Fruit fly (Drosophila melanogaster) whole organism, prepupa: Measurements from ENCODE around the gene Usp1.
A peak's percentile ranks its signal among the peaks of the same experiment; 100 is the strongest.

Source experiments
- Blimp-1 ChIP-seq: fragments of 200-800 bp; sonication (Bioruptor generic); optimal IDR thresholded peaks from 3 replicates; lab custom pipeline; 2017; ENCODE audit warnings: missing biosample characterization, missing genetic modification characterization, mild to moderate bottlenecking, moderate library complexity, missing genetic modification reagents
- CG10631 ChIP-seq: fragments of 200-800 bp; sonication (Bioruptor generic); optimal IDR thresholded peaks from 2 replicates; lab custom pipeline; 2016; ENCODE audit warnings: missing biosample characterization, missing genetic modification characterization
- CG10669 ChIP-seq: fragments of 200-800 bp; sonication (Bioruptor generic); optimal IDR thresholded peaks from 3 replicates; lab custom pipeline; 2018; ENCODE audit warnings: missing biosample characterization, mild to moderate bottlenecking, missing genetic modification characterization, moderate library complexity
- CG11294 ChIP-seq: fragments of 200-800 bp; sonication (Bioruptor generic); IDR thresholded peaks from 2 replicates; pipeline ENCODE4 v1.3.6; 2022; ENCODE audit warnings: missing biosample characterization, missing genetic modification characterization
- CG11762 ChIP-seq: fragments of 200-800 bp; sonication (Bioruptor generic); optimal IDR thresholded peaks from 3 replicates; lab custom pipeline; 2016; ENCODE audit warnings: missing biosample characterization, missing genetic modification characterization; ENCODE audit not compliant: insufficient read depth
- CG15336 ChIP-seq: fragments of 200-800 bp; sonication (Bioruptor generic); IDR thresholded peaks from 2 replicates; pipeline ENCODE4 v1.3.6; 2022; ENCODE audit warnings: missing biosample characterization, missing genetic modification characterization
- CG1621 ChIP-seq: fragments of 200-800 bp; sonication (Bioruptor generic); optimal IDR thresholded peaks from 3 replicates; lab custom pipeline; 2018; ENCODE audit warnings: missing biosample characterization, mild to moderate bottlenecking, missing genetic modification characterization
- CG16779 ChIP-seq: fragments of 200-800 bp; sonication (Bioruptor generic); optimal IDR thresholded peaks from 3 replicates; lab custom pipeline; 2017; ENCODE audit warnings: missing biosample characterization, mild to moderate bottlenecking, missing genetic modification characterization
- CG3919 ChIP-seq: fragments of 200-800 bp; sonication (Bioruptor generic); optimal IDR thresholded peaks from 3 replicates; lab custom pipeline; 2016; ENCODE audit warnings: missing biosample characterization, missing genetic modification characterization
- CG6163 ChIP-seq: fragments of 200-800 bp; sonication (Bioruptor generic); IDR thresholded peaks from 3 replicates; pipeline ENCODE4 v1.3.6; 2022; ENCODE audit warnings: missing biosample characterization, missing genetic modification characterization
- CG6276 ChIP-seq: fragments of 200-800 bp; sonication (Bioruptor generic); optimal IDR thresholded peaks from 2 replicates; lab custom pipeline; 2017; ENCODE audit warnings: missing biosample characterization, mild to moderate bottlenecking, missing genetic modification characterization
- CG6792 ChIP-seq: fragments of 200-800 bp; sonication (Bioruptor generic); optimal IDR thresholded peaks from 3 replicates; lab custom pipeline; 2016; ENCODE audit warnings: missing biosample characterization, missing genetic modification characterization
- CG6808 ChIP-seq: fragments of 200-800 bp; sonication (Bioruptor generic); optimal IDR thresholded peaks from 3 replicates; lab custom pipeline; 2017; ENCODE audit warnings: missing biosample characterization, missing genetic modification characterization, mild to moderate bottlenecking, moderate library complexity, missing genetic modification reagents
- CG7368 ChIP-seq: fragments of 200-800 bp; sonication (Bioruptor generic); optimal IDR thresholded peaks from 3 replicates; lab custom pipeline; 2016; ENCODE audit warnings: missing biosample characterization, missing genetic modification characterization
- CG8119 ChIP-seq: fragments of 200-800 bp; sonication (Bioruptor generic); IDR thresholded peaks from 3 replicates; pipeline ENCODE4 v1.3.6; 2022; ENCODE audit warnings: missing biosample characterization, missing genetic modification characterization
- Eip75B ChIP-seq: fragments of 200-800 bp; sonication (Bioruptor generic); optimal IDR thresholded peaks from 3 replicates; lab custom pipeline; 2016; ENCODE audit warnings: missing biosample characterization, missing genetic modification characterization
- Eip78C ChIP-seq: fragments of 200-800 bp; sonication (Bioruptor generic); peaks from one replicate; lab custom pipeline; 2016; ENCODE audit warnings: missing biosample characterization, missing genetic modification characterization
- Eip93F ChIP-seq: fragments of 200-800 bp; sonication (Bioruptor generic); optimal IDR thresholded peaks from 2 replicates; lab custom pipeline; 2016; ENCODE audit warnings: missing biosample characterization, mild to moderate bottlenecking, missing genetic modification characterization
- Gug ChIP-seq: fragments of 200-800 bp; sonication (Bioruptor generic); IDR thresholded peaks from 2 replicates; pipeline ENCODE4 v1.3.6; 2022; ENCODE audit warnings: missing biosample characterization, missing genetic modification characterization
- Hr38 ChIP-seq: sonication (Bioruptor generic); optimal IDR thresholded peaks from 2 replicates; lab custom pipeline; 2016; ENCODE audit warnings: missing biosample characterization, missing genetic modification characterization
- Hr39 ChIP-seq: fragments of 200-800 bp; sonication (Bioruptor generic); optimal IDR thresholded peaks from 2 replicates; lab custom pipeline; 2016; ENCODE audit warnings: missing biosample characterization, missing genetic modification characterization
- Lpt ChIP-seq: fragments of 200-800 bp; sonication (Bioruptor generic); optimal IDR thresholded peaks from 3 replicates; lab custom pipeline; 2016; ENCODE audit warnings: missing biosample characterization, missing genetic modification characterization
- Met ChIP-seq: fragments of 200-800 bp; sonication (Bioruptor generic); optimal IDR thresholded peaks from 3 replicates; lab custom pipeline; 2016; ENCODE audit warnings: missing biosample characterization, missing genetic modification characterization
- OdsH ChIP-seq: fragments of 200-800 bp; sonication (Bioruptor generic); optimal IDR thresholded peaks from 3 replicates; lab custom pipeline; 2016; ENCODE audit warnings: missing biosample characterization, missing genetic modification characterization
- Smox ChIP-seq: fragments of 200-800 bp; sonication (Bioruptor generic); optimal IDR thresholded peaks from 3 replicates; lab custom pipeline; 2016; ENCODE audit warnings: missing biosample characterization, missing genetic modification characterization
- Sox102F ChIP-seq: fragments of 200-800 bp; sonication (Bioruptor generic); optimal IDR thresholded peaks from 2 replicates; lab custom pipeline; 2016; ENCODE audit warnings: missing biosample characterization, mild to moderate bottlenecking, missing genetic modification characterization
- Sox15 ChIP-seq: fragments of 200-800 bp; sonication (Bioruptor generic); optimal IDR thresholded peaks from 3 replicates; lab custom pipeline; 2016; ENCODE audit warnings: missing biosample characterization, missing genetic modification characterization
- achi ChIP-seq: fragments of 200-800 bp; sonication (Bioruptor generic); optimal IDR thresholded peaks from 3 replicates; lab custom pipeline; 2016; ENCODE audit warnings: missing biosample characterization, missing genetic modification characterization
- cyc ChIP-seq: fragments of 200-800 bp; sonication (Bioruptor generic); optimal IDR thresholded peaks from 3 replicates; lab custom pipeline; 2016; ENCODE audit warnings: missing biosample characterization, missing genetic modification characterization
- dsx ChIP-seq: fragments of 200-800 bp; optimal IDR thresholded peaks from 3 replicates; lab custom pipeline; 2019; ENCODE audit warnings: missing biosample characterization, mild to moderate bottlenecking, missing genetic modification characterization, moderate library complexity; ENCODE audit not compliant: poor library complexity, severe bottlenecking
- eg ChIP-seq: fragments of 200-800 bp; sonication (Bioruptor generic); IDR thresholded peaks from 3 replicates; pipeline ENCODE4 v1.3.6; 2022; ENCODE audit warnings: missing biosample characterization, missing genetic modification characterization
- esn ChIP-seq: fragments of 200-800 bp; sonication (Bioruptor generic); optimal IDR thresholded peaks from 2 replicates; lab custom pipeline; 2016; ENCODE audit warnings: missing biosample characterization, mild to moderate bottlenecking, missing genetic modification characterization, moderate library complexity
- fd59A ChIP-seq: fragments of 200-800 bp; sonication (Bioruptor generic); optimal IDR thresholded peaks from 2 replicates; lab custom pipeline; 2017; ENCODE audit warnings: missing biosample characterization, mild to moderate bottlenecking, missing genetic modification characterization, missing genetic modification reagents
- fd85E ChIP-seq: fragments of 200-800 bp; sonication (Bioruptor generic); optimal IDR thresholded peaks from 3 replicates; lab custom pipeline; 2016; ENCODE audit warnings: missing biosample characterization, missing genetic modification characterization
- fkh ChIP-seq: fragments of 200-800 bp; sonication (Bioruptor generic); optimal IDR thresholded peaks from 3 replicates; lab custom pipeline; 2017; ENCODE audit warnings: missing biosample characterization, mild to moderate bottlenecking, missing genetic modification characterization, moderate library complexity
- lz ChIP-seq: fragments of 200-800 bp; sonication (Bioruptor generic); optimal IDR thresholded peaks from 3 replicates; lab custom pipeline; 2016; ENCODE audit warnings: missing biosample characterization, missing genetic modification characterization
- net ChIP-seq: fragments of 200-800 bp; sonication (Bioruptor generic); optimal IDR thresholded peaks from 3 replicates; lab custom pipeline; 2016; ENCODE audit warnings: missing biosample characterization, missing genetic modification characterization
- ss ChIP-seq, 2 experiments: fragments of 200-800 bp; sonication (Bioruptor generic); optimal IDR thresholded peaks; 2 replicates in 1 of 2; 3 replicates in 1 of 2; lab custom pipeline; 2017 to 2018; ENCODE audit warnings: mild to moderate bottlenecking in 2 of 2, missing biosample characterization in 2 of 2, missing genetic modification characterization in 2 of 2, moderate library complexity in 1 of 2
- svp ChIP-seq: fragments of 200-800 bp; sonication (Bioruptor generic); peaks from one replicate; lab custom pipeline; 2016; ENCODE audit warnings: missing biosample characterization, missing genetic modification characterization
- topi ChIP-seq: fragments of 200-800 bp; sonication (Bioruptor generic); optimal IDR thresholded peaks from 3 replicates; lab custom pipeline; 2016; ENCODE audit warnings: missing biosample characterization, missing genetic modification characterization

Usp1 gene

dm6 chr3R:29250272-29251018 is 21.5 kb downstream of the Usp1 start, which contains the start of gene SP1029:
Gene SP1029 (minus strand): TSS chr3R:29250451.
- TF ChIP-seq CG15336 (GFP tag; lab: Robert Waterston, UW): peak; percentile 44; the same call in 1 of the 2 replicates
- no peak for TF ChIP-seq CG1621 (tag; lab: Kevin White, UChicago)
- TF ChIP-seq Lpt (GFP tag; lab: Kevin White, UChicago): no peak
- TF ChIP-seq fd59A (GFP tag; lab: Kevin White, UChicago): no peak
- TF ChIP-seq eg (GFP tag; lab: Robert Waterston, UW): peak; percentile 60; the same call in 2 of the 3 replicates
- TF ChIP-seq fd85E: no peak
- TF ChIP-seq Eip93F: no peak
- peak; percentile 35; the same call in 2 of the 3 replicates for TF ChIP-seq CG6163 (GFP tag; lab: Robert Waterston, UW)
- no peak for TF ChIP-seq CG6792 (GFP tag; lab: Kevin White, UChicago)
- peak; percentile 27 for TF ChIP-seq Eip78C (GFP tag; lab: Kevin White, UChicago)
- TF ChIP-seq Hr39 (GFP tag; lab: Kevin White, UChicago): no peak
- peak; percentile 17 to 48 for TF ChIP-seq ss (GFP tag; optimal IDR thresholded peaks at IDR 0.05; lab: Kevin White, UChicago)
- TF ChIP-seq CG6808 (GFP tag; lab: Kevin White, UChicago): peak; percentile 37
- peak; percentile 15; the same call in 1 of the 3 replicates for TF ChIP-seq CG8119
- no peak for TF ChIP-seq net (GFP tag; lab: Kevin White, UChicago)
- peak; percentile 26 for TF ChIP-seq CG6276

dm6 chr3R:29251418-29251817 is 22.5 kb downstream of the Usp1 start:
- TF ChIP-seq CG10669 (GFP tag; lab: Kevin White, UChicago) (no peak), lz (peak; percentile 19), Sox15 (GFP tag; lab: Kevin White, UChicago) (no peak), svp (peak; percentile 40), Eip78C (GFP tag; lab: Kevin White, UChicago) (peak; percentile 47), CG6163 (GFP tag; lab: Robert Waterston, UW) (peak; percentile 23; the same call in 1 of the 3 replicates), esn (GFP tag; lab: Kevin White, UChicago) (peak; percentile 29), CG6276 (no peak), Met (peak; percentile 0), cyc (GFP tag; lab: Kevin White, UChicago) (peak; percentile 8), Hr39 (GFP tag; lab: Kevin White, UChicago) (peak; percentile 5)
- TF ChIP-seq, all 60 proteins: peak for 8

- no peak for TF ChIP-seq CG3919 (GFP tag; lab: Kevin White, UChicago)
- no peak for TF ChIP-seq CG6163 (GFP tag; lab: Robert Waterston, UW)
- no peak for TF ChIP-seq ss (GFP tag; optimal IDR thresholded peaks at IDR 0.05; lab: Kevin White, UChicago)
- TF ChIP-seq lz: no peak
- TF ChIP-seq CG6808 (GFP tag; lab: Kevin White, UChicago): no peak
- TF ChIP-seq CG1621 (tag; lab: Kevin White, UChicago): no peak
- no peak for TF ChIP-seq Hr38 (GFP tag; lab: Kevin White, UChicago)
- no peak for TF ChIP-seq CG8119
- TF ChIP-seq CG11762 (GFP tag; lab: Kevin White, UChicago): no peak
- no peak for TF ChIP-seq achi (GFP tag; lab: Kevin White, UChicago)
- TF ChIP-seq Sox102F (GFP tag; lab: Kevin White, UChicago): no peak
- no peak for TF ChIP-seq topi (GFP tag; lab: Kevin White, UChicago)
- no peak for TF ChIP-seq fd59A (GFP tag; lab: Kevin White, UChicago)
- no peak for TF ChIP-seq CG10631 (GFP tag; lab: Kevin White, UChicago)
- no peak for TF ChIP-seq Blimp-1 (GFP tag; lab: Kevin White, UChicago)
Measured at dm6 chr3R:29253874-29254273, 24.9 kb downstream of the Usp1 start.

dm6 chr3R:29254383-29254782 is 25.4 kb downstream of the Usp1 start:
- peak; percentile 84 for TF ChIP-seq dsx
- TF ChIP-seq achi (GFP tag; lab: Kevin White, UChicago): peak; percentile 52
- peak; percentile 24 for TF ChIP-seq Met
- peak; percentile 97 to 99 for TF ChIP-seq ss (GFP tag; optimal IDR thresholded peaks at IDR 0.05; lab: Kevin White, UChicago)
- TF ChIP-seq CG6808 (GFP tag; lab: Kevin White, UChicago): peak; percentile 96
- TF ChIP-seq Sox102F (GFP tag; lab: Kevin White, UChicago): peak; percentile 73
- TF ChIP-seq cyc (GFP tag; lab: Kevin White, UChicago): peak; percentile 14
- peak; percentile 14 for TF ChIP-seq Lpt (GFP tag; lab: Kevin White, UChicago)
- no peak for TF ChIP-seq Sox15 (GFP tag; lab: Kevin White, UChicago)
- TF ChIP-seq CG7368: peak; percentile 62
- peak; percentile 54 for TF ChIP-seq Eip93F
- peak; percentile 46 for TF ChIP-seq OdsH
- TF ChIP-seq fkh (GFP tag; lab: Kevin White, UChicago): no peak
- peak; percentile 85 for TF ChIP-seq CG16779
- TF ChIP-seq CG11294 (GFP tag; lab: Robert Waterston, UW): no peak
- TF ChIP-seq CG10631 (GFP tag; lab: Kevin White, UChicago): no peak
- no peak for TF ChIP-seq Gug
- TF ChIP-seq Eip78C (GFP tag; lab: Kevin White, UChicago): peak; percentile 89
- TF ChIP-seq esn (GFP tag; lab: Kevin White, UChicago): peak; percentile 44
- peak; percentile 81 for TF ChIP-seq Eip75B (GFP tag; lab: Kevin White, UChicago)
- TF ChIP-seq Smox (GFP tag; lab: Kevin White, UChicago): peak; percentile 1
- peak; percentile 87 for TF ChIP-seq svp
- TF ChIP-seq CG8119: peak; percentile 35; the same call in 1 of the 3 replicates
